Fruit fly (Drosophila melanogaster) whole organism, prepupa: ENCODE results near the gene CG2100.

Experiments used
- CG34406 ChIP-seq: fragments of 200-800 bp; sonication (Bioruptor generic); optimal IDR thresholded peaks from 3 replicates; lab custom pipeline; 2016; ENCODE audit warnings: missing biosample characterization, missing genetic modification characterization
- CG6276 ChIP-seq: fragments of 200-800 bp; sonication (Bioruptor generic); optimal IDR thresholded peaks from 2 replicates; lab custom pipeline; 2017; ENCODE audit warnings: missing biosample characterization, mild to moderate bottlenecking, missing genetic modification characterization
- CG8632 ChIP-seq: fragments of 200-800 bp; sonication (Bioruptor generic); optimal IDR thresholded peaks from 3 replicates; lab custom pipeline; 2016; ENCODE audit warnings: missing biosample characterization, missing genetic modification characterization
- CG9139 ChIP-seq: fragments of 200-800 bp; sonication (Bioruptor generic); optimal IDR thresholded peaks from 3 replicates; lab custom pipeline; 2017; ENCODE audit warnings: missing biosample characterization, mild to moderate bottlenecking, missing genetic modification characterization
- Hr39 ChIP-seq: fragments of 200-800 bp; sonication (Bioruptor generic); optimal IDR thresholded peaks from 2 replicates; lab custom pipeline; 2016; ENCODE audit warnings: missing biosample characterization, missing genetic modification characterization
- OdsH ChIP-seq: fragments of 200-800 bp; sonication (Bioruptor generic); optimal IDR thresholded peaks from 3 replicates; lab custom pipeline; 2016; ENCODE audit warnings: missing biosample characterization, missing genetic modification characterization
- Sox102F ChIP-seq: fragments of 200-800 bp; sonication (Bioruptor generic); optimal IDR thresholded peaks from 2 replicates; lab custom pipeline; 2016; ENCODE audit warnings: missing biosample characterization, mild to moderate bottlenecking, missing genetic modification characterization
- Sox15 ChIP-seq: fragments of 200-800 bp; sonication (Bioruptor generic); optimal IDR thresholded peaks from 3 replicates; lab custom pipeline; 2016; ENCODE audit warnings: missing biosample characterization, missing genetic modification characterization
- salr ChIP-seq, 2 experiments: fragments of 200-800 bp; sonication (Bioruptor generic); optimal IDR thresholded peaks; 3 replicates each; lab custom pipeline; 2016 to 2018; ENCODE audit warnings: missing biosample characterization in 2 of 2, missing genetic modification characterization in 2 of 2, mild to moderate bottlenecking in 1 of 2

DNA sequence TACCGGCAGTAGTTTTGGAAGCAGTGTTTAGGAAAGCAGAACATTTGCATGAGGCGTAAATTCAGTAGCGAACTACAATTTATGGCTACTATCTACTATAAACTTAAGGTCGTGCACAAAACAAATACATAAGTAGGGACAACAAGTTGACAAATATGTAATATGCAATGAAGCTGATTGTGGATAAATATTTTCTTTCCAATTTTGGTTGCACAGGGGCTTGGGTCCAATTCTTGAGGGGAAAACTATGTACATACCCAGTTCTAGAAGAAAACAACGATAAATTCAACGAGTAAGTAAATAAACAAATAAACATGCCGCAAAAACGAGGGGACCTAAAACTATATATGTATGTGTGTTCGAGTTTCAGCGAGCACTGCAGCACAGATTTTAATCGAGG is 24.8 kb upstream of the CG2100 start:
- TF ChIP-seq OdsH (GFP tag; lab: Kevin White, UChicago) (no peak), CG8632 (no peak), CG6276 (GFP tag; lab: Kevin White, UChicago) (no peak), salr (GFP tag; optimal IDR thresholded peaks at IDR 0.05; lab: Kevin White, UChicago) (no peak), Sox15 (GFP tag; lab: Kevin White, UChicago) (no peak), CG9139 (GFP tag; lab: Kevin White, UChicago) (no peak), Hr39 (no peak), Sox102F (GFP tag; lab: Kevin White, UChicago) (no peak), CG34406 (GFP tag; lab: Kevin White, UChicago) (no peak)
